Fruit fly (Drosophila melanogaster) whole organism, prepupa: ENCODE results near the gene Gr93a.

Experiments used
- Blimp-1 ChIP-seq: fragments of 200-800 bp; sonication (Bioruptor generic); optimal IDR thresholded peaks from 3 replicates; lab custom pipeline; 2017; ENCODE audit warnings: missing biosample characterization, missing genetic modification characterization, mild to moderate bottlenecking, moderate library complexity, missing genetic modification reagents
- CG11294 ChIP-seq: fragments of 200-800 bp; sonication (Bioruptor generic); IDR thresholded peaks from 2 replicates; pipeline ENCODE4 v1.3.6; 2022; ENCODE audit warnings: missing biosample characterization, missing genetic modification characterization
- CG11762 ChIP-seq: fragments of 200-800 bp; sonication (Bioruptor generic); optimal IDR thresholded peaks from 3 replicates; lab custom pipeline; 2016; ENCODE audit warnings: missing biosample characterization, missing genetic modification characterization; ENCODE audit not compliant: insufficient read depth
- CG11902 ChIP-seq: fragments of 200-800 bp; sonication (Bioruptor generic); optimal IDR thresholded peaks from 3 replicates; lab custom pipeline; 2016; ENCODE audit warnings: missing biosample characterization, missing genetic modification characterization
- CG15336 ChIP-seq: fragments of 200-800 bp; sonication (Bioruptor generic); IDR thresholded peaks from 2 replicates; pipeline ENCODE4 v1.3.6; 2022; ENCODE audit warnings: missing biosample characterization, missing genetic modification characterization
- CG1621 ChIP-seq: fragments of 200-800 bp; sonication (Bioruptor generic); optimal IDR thresholded peaks from 3 replicates; lab custom pipeline; 2018; ENCODE audit warnings: missing biosample characterization, mild to moderate bottlenecking, missing genetic modification characterization
- CG16779 ChIP-seq: fragments of 200-800 bp; sonication (Bioruptor generic); optimal IDR thresholded peaks from 3 replicates; lab custom pipeline; 2017; ENCODE audit warnings: missing biosample characterization, mild to moderate bottlenecking, missing genetic modification characterization
- CG3032 ChIP-seq: fragments of 200-800 bp; optimal IDR thresholded peaks from 2 replicates; lab custom pipeline; 2019; ENCODE audit warnings: missing biosample characterization, mild to moderate bottlenecking, missing genetic modification characterization, moderate library complexity
- CG31627 ChIP-seq: fragments of 200-800 bp; sonication (Bioruptor generic); optimal IDR thresholded peaks from 3 replicates; lab custom pipeline; 2016; ENCODE audit warnings: missing biosample characterization, missing genetic modification characterization
- CG32006 ChIP-seq: fragments of 200-800 bp; sonication (Bioruptor generic); optimal IDR thresholded peaks from 3 replicates; lab custom pipeline; 2017; ENCODE audit warnings: missing biosample characterization, mild to moderate bottlenecking, missing genetic modification characterization
- CG34406 ChIP-seq: fragments of 200-800 bp; sonication (Bioruptor generic); optimal IDR thresholded peaks from 3 replicates; lab custom pipeline; 2016; ENCODE audit warnings: missing biosample characterization, missing genetic modification characterization
- CG3919 ChIP-seq: fragments of 200-800 bp; sonication (Bioruptor generic); optimal IDR thresholded peaks from 3 replicates; lab custom pipeline; 2016; ENCODE audit warnings: missing biosample characterization, missing genetic modification characterization
- CG4318 ChIP-seq: fragments of 200-800 bp; sonication (Bioruptor generic); optimal IDR thresholded peaks from 3 replicates; lab custom pipeline; 2017; ENCODE audit warnings: missing biosample characterization, mild to moderate bottlenecking, missing genetic modification characterization
- CG6163 ChIP-seq: fragments of 200-800 bp; sonication (Bioruptor generic); IDR thresholded peaks from 3 replicates; pipeline ENCODE4 v1.3.6; 2022; ENCODE audit warnings: missing biosample characterization, missing genetic modification characterization
- CG6792 ChIP-seq: fragments of 200-800 bp; sonication (Bioruptor generic); optimal IDR thresholded peaks from 3 replicates; lab custom pipeline; 2016; ENCODE audit warnings: missing biosample characterization, missing genetic modification characterization
- CG6808 ChIP-seq: fragments of 200-800 bp; sonication (Bioruptor generic); optimal IDR thresholded peaks from 3 replicates; lab custom pipeline; 2017; ENCODE audit warnings: missing biosample characterization, missing genetic modification characterization, mild to moderate bottlenecking, moderate library complexity, missing genetic modification reagents
- CG6854 ChIP-seq: fragments of 200-800 bp; sonication (Bioruptor generic); optimal IDR thresholded peaks from 2 replicates; lab custom pipeline; 2017; ENCODE audit warnings: missing biosample characterization, mild to moderate bottlenecking, missing genetic modification characterization
- CG7368 ChIP-seq: fragments of 200-800 bp; sonication (Bioruptor generic); optimal IDR thresholded peaks from 3 replicates; lab custom pipeline; 2016; ENCODE audit warnings: missing biosample characterization, missing genetic modification characterization
- CG8319 ChIP-seq: fragments of 200-800 bp; sonication (Bioruptor generic); optimal IDR thresholded peaks from 3 replicates; lab custom pipeline; 2016; ENCODE audit warnings: missing biosample characterization, missing genetic modification characterization
- CG8632 ChIP-seq: fragments of 200-800 bp; sonication (Bioruptor generic); optimal IDR thresholded peaks from 3 replicates; lab custom pipeline; 2016; ENCODE audit warnings: missing biosample characterization, missing genetic modification characterization
- Eip75B ChIP-seq: fragments of 200-800 bp; sonication (Bioruptor generic); optimal IDR thresholded peaks from 3 replicates; lab custom pipeline; 2016; ENCODE audit warnings: missing biosample characterization, missing genetic modification characterization
- Eip78C ChIP-seq: fragments of 200-800 bp; sonication (Bioruptor generic); peaks from one replicate; lab custom pipeline; 2016; ENCODE audit warnings: missing biosample characterization, missing genetic modification characterization
- Eip93F ChIP-seq: fragments of 200-800 bp; sonication (Bioruptor generic); optimal IDR thresholded peaks from 2 replicates; lab custom pipeline; 2016; ENCODE audit warnings: missing biosample characterization, mild to moderate bottlenecking, missing genetic modification characterization
- Ets21C ChIP-seq: fragments of 200-800 bp; sonication (Bioruptor generic); optimal IDR thresholded peaks from 3 replicates; lab custom pipeline; 2016; ENCODE audit warnings: missing biosample characterization, missing genetic modification characterization
- Gug ChIP-seq: fragments of 200-800 bp; sonication (Bioruptor generic); IDR thresholded peaks from 2 replicates; pipeline ENCODE4 v1.3.6; 2022; ENCODE audit warnings: missing biosample characterization, missing genetic modification characterization
- Hr38 ChIP-seq: sonication (Bioruptor generic); optimal IDR thresholded peaks from 2 replicates; lab custom pipeline; 2016; ENCODE audit warnings: missing biosample characterization, missing genetic modification characterization
- Hr39 ChIP-seq: fragments of 200-800 bp; sonication (Bioruptor generic); optimal IDR thresholded peaks from 2 replicates; lab custom pipeline; 2016; ENCODE audit warnings: missing biosample characterization, missing genetic modification characterization
- Lpt ChIP-seq: fragments of 200-800 bp; sonication (Bioruptor generic); optimal IDR thresholded peaks from 3 replicates; lab custom pipeline; 2016; ENCODE audit warnings: missing biosample characterization, missing genetic modification characterization
- Met ChIP-seq: fragments of 200-800 bp; sonication (Bioruptor generic); optimal IDR thresholded peaks from 3 replicates; lab custom pipeline; 2016; ENCODE audit warnings: missing biosample characterization, missing genetic modification characterization
- OdsH ChIP-seq: fragments of 200-800 bp; sonication (Bioruptor generic); optimal IDR thresholded peaks from 3 replicates; lab custom pipeline; 2016; ENCODE audit warnings: missing biosample characterization, missing genetic modification characterization
- Sox102F ChIP-seq: fragments of 200-800 bp; sonication (Bioruptor generic); optimal IDR thresholded peaks from 2 replicates; lab custom pipeline; 2016; ENCODE audit warnings: missing biosample characterization, mild to moderate bottlenecking, missing genetic modification characterization
- Sox14 ChIP-seq: fragments of 200-800 bp; sonication (Bioruptor generic); optimal IDR thresholded peaks from 3 replicates; lab custom pipeline; 2016; ENCODE audit warnings: missing biosample characterization, missing genetic modification characterization
- achi ChIP-seq: fragments of 200-800 bp; sonication (Bioruptor generic); optimal IDR thresholded peaks from 3 replicates; lab custom pipeline; 2016; ENCODE audit warnings: missing biosample characterization, missing genetic modification characterization
- acj6 ChIP-seq: fragments of 200-800 bp; sonication (Bioruptor generic); optimal IDR thresholded peaks from 3 replicates; lab custom pipeline; 2016; ENCODE audit warnings: missing biosample characterization, missing genetic modification characterization
- cyc ChIP-seq: fragments of 200-800 bp; sonication (Bioruptor generic); optimal IDR thresholded peaks from 3 replicates; lab custom pipeline; 2016; ENCODE audit warnings: missing biosample characterization, missing genetic modification characterization
- dac ChIP-seq: fragments of 200-800 bp; sonication (Bioruptor generic); optimal IDR thresholded peaks from 2 replicates; lab custom pipeline; 2017; ENCODE audit warnings: missing biosample characterization, mild to moderate bottlenecking, missing genetic modification characterization
- dsx ChIP-seq: fragments of 200-800 bp; optimal IDR thresholded peaks from 3 replicates; lab custom pipeline; 2019; ENCODE audit warnings: missing biosample characterization, mild to moderate bottlenecking, missing genetic modification characterization, moderate library complexity; ENCODE audit not compliant: poor library complexity, severe bottlenecking
- eg ChIP-seq: fragments of 200-800 bp; sonication (Bioruptor generic); IDR thresholded peaks from 3 replicates; pipeline ENCODE4 v1.3.6; 2022; ENCODE audit warnings: missing biosample characterization, missing genetic modification characterization
- esn ChIP-seq: fragments of 200-800 bp; sonication (Bioruptor generic); optimal IDR thresholded peaks from 2 replicates; lab custom pipeline; 2016; ENCODE audit warnings: missing biosample characterization, mild to moderate bottlenecking, missing genetic modification characterization, moderate library complexity
- fd85E ChIP-seq: fragments of 200-800 bp; sonication (Bioruptor generic); optimal IDR thresholded peaks from 3 replicates; lab custom pipeline; 2016; ENCODE audit warnings: missing biosample characterization, missing genetic modification characterization
- lz ChIP-seq: fragments of 200-800 bp; sonication (Bioruptor generic); optimal IDR thresholded peaks from 3 replicates; lab custom pipeline; 2016; ENCODE audit warnings: missing biosample characterization, missing genetic modification characterization
- net ChIP-seq: fragments of 200-800 bp; sonication (Bioruptor generic); optimal IDR thresholded peaks from 3 replicates; lab custom pipeline; 2016; ENCODE audit warnings: missing biosample characterization, missing genetic modification characterization
- pdm3 ChIP-seq: fragments of 200-800 bp; sonication (Bioruptor generic); optimal IDR thresholded peaks from 3 replicates; lab custom pipeline; 2016; ENCODE audit warnings: missing biosample characterization, missing genetic modification characterization
- salr ChIP-seq, 2 experiments: fragments of 200-800 bp; sonication (Bioruptor generic); optimal IDR thresholded peaks; 3 replicates each; lab custom pipeline; 2016 to 2018; ENCODE audit warnings: missing biosample characterization in 2 of 2, missing genetic modification characterization in 2 of 2, mild to moderate bottlenecking in 1 of 2
- spab ChIP-seq: fragments of 200-800 bp; sonication (Bioruptor generic); optimal IDR thresholded peaks from 2 replicates; lab custom pipeline; 2017; ENCODE audit warnings: missing biosample characterization, mild to moderate bottlenecking, missing genetic modification characterization, missing genetic modification reagents
- svp ChIP-seq: fragments of 200-800 bp; sonication (Bioruptor generic); peaks from one replicate; lab custom pipeline; 2016; ENCODE audit warnings: missing biosample characterization, missing genetic modification characterization
- vri ChIP-seq: fragments of 200-800 bp; sonication (Bioruptor generic); optimal IDR thresholded peaks from 3 replicates; lab custom pipeline; 2016; ENCODE audit warnings: missing biosample characterization, mild to moderate bottlenecking, missing genetic modification characterization

Gr93a gene

dm6 chr3R:21848987-21849442, 16.7 kb downstream of the Gr93a start (continued):
- TF ChIP-seq acj6 (GFP tag; lab: Kevin White, UChicago) (peak; percentile 96), CG32006 (peak; percentile 98), CG15336 (peak; percentile 94), Met (GFP tag; lab: Kevin White, UChicago) (peak; percentile 96), Hr38 (peak; percentile 17), fd85E (GFP tag; lab: Kevin White, UChicago) (peak; percentile 80), CG31627 (GFP tag; lab: Kevin White, UChicago) (peak; percentile 96), Eip75B (GFP tag; lab: Kevin White, UChicago) (peak; percentile 98), Eip93F (peak; percentile 91), CG3032 (tag; lab: Kevin White, UChicago) (peak; percentile 91), eg (peak; percentile 88), CG6854 (GFP tag; lab: Kevin White, UChicago) (peak; percentile 96), CG7368 (GFP tag; lab: Kevin White, UChicago) (peak; percentile 87), vri (GFP tag; lab: Kevin White, UChicago) (peak; percentile 93), CG6808 (GFP tag; lab: Kevin White, UChicago) (peak; percentile 96), CG4318 (GFP tag; lab: Kevin White, UChicago) (peak; percentile 92), spab (GFP tag; lab: Kevin White, UChicago) (peak; percentile 96), Gug (GFP tag; lab: Robert Waterston, UW) (peak; percentile 88), lz (GFP tag; lab: Kevin White, UChicago) (peak; percentile 98), dsx (peak; percentile 91), CG16779 (tag; lab: Kevin White, UChicago) (peak; percentile 94), CG11762 (GFP tag; lab: Kevin White, UChicago) (peak; percentile 94), CG3919 (GFP tag; lab: Kevin White, UChicago) (peak; percentile 96), Sox102F (GFP tag; lab: Kevin White, UChicago) (peak; percentile 95), Ets21C (GFP tag; lab: Kevin White, UChicago) (peak; percentile 93), pdm3 (peak; percentile 95), CG8319 (GFP tag; lab: Kevin White, UChicago) (peak; percentile 93)

- TF ChIP-seq Gug (GFP tag; lab: Robert Waterston, UW) (0 out of 2 replicates have a peak, but pooled peaks have one; percentile 48), Sox14 (GFP tag; lab: Kevin White, UChicago) (peak; percentile 58), CG6808 (GFP tag; lab: Kevin White, UChicago) (peak; percentile 34), CG11294 (GFP tag; lab: Robert Waterston, UW) (peak; percentile 51; the same call in 1 of the 2 replicates), CG15336 (peak; percentile 53), CG11902 (GFP tag; lab: Kevin White, UChicago) (no peak), Hr38 (no peak), OdsH (GFP tag; lab: Kevin White, UChicago) (peak; percentile 28), Blimp-1 (GFP tag; lab: Kevin White, UChicago) (no peak), Eip93F (no peak), salr (GFP tag; optimal IDR thresholded peaks at IDR 0.05; lab: Kevin White, UChicago) (peak in 1 of 2 experiments; percentile 55), pdm3 (peak; percentile 46), CG3032 (tag; lab: Kevin White, UChicago) (peak; percentile 9), CG8632 (GFP tag; lab: Kevin White, UChicago) (no peak), CG32006 (peak; percentile 73), CG16779 (tag; lab: Kevin White, UChicago) (no peak), acj6 (GFP tag; lab: Kevin White, UChicago) (no peak), Hr39 (GFP tag; lab: Kevin White, UChicago) (peak; percentile 5), cyc (no peak), Lpt (no peak), CG34406 (no peak), CG1621 (tag; lab: Kevin White, UChicago) (no peak), dac (peak; percentile 9), esn (GFP tag; lab: Kevin White, UChicago) (peak; percentile 42), Eip75B (GFP tag; lab: Kevin White, UChicago) (peak; percentile 35), lz (GFP tag; lab: Kevin White, UChicago) (peak; percentile 37), CG6792 (GFP tag; lab: Kevin White, UChicago) (peak; percentile 11), svp (GFP tag; lab: Kevin White, UChicago) (peak; percentile 71), spab (GFP tag; lab: Kevin White, UChicago) (peak; percentile 1), CG7368 (GFP tag; lab: Kevin White, UChicago) (no peak), Eip78C (peak; percentile 74), Met (GFP tag; lab: Kevin White, UChicago) (peak; percentile 13), CG8319 (GFP tag; lab: Kevin White, UChicago) (no peak), CG31627 (GFP tag; lab: Kevin White, UChicago) (peak; percentile 36), fd85E (GFP tag; lab: Kevin White, UChicago) (no peak), achi (GFP tag; lab: Kevin White, UChicago) (peak; percentile 56), CG6163 (0 out of 3 replicates have a peak, but pooled peaks have one; percentile 45), net (GFP tag; lab: Kevin White, UChicago) (peak; percentile 15)
Measured at dm6 chr3R:21849988-21850460, 17.7 kb downstream of the Gr93a start.
